Worm (Caenorhabditis elegans): ENCODE data around the gene K03B8.14.

DNA sequence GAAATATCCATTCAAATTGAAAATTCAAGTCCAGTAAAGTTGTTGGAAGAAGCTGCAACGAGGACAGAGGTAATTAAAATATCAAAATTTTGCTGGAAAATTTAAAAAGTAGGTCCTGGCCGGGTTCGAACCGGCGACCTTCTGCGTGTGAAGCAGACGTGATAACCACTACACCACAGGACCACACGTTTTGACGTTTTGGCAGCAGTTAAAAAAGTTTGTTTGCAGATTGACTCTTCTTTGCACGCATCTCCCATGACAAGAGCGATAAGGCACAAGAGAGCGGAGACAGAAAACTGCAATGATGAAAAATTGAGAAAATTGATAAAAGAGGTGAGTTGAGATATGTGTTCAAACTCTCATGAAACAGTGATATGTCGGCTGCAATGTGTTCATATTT is 21.8 kb downstream of the K03B8.14 start:
- TF ChIP-seq him-1 (tag; optimal IDR thresholded peaks at IDR 0.05) (no peak), dao-5 (tag; optimal IDR thresholded peaks at IDR 0.05) (no peak)
